Worm (Caenorhabditis elegans) whole organism, young adult: ENCODE results near the gene F44A2.5.

ENCODE experiments used
- K12H6.12 ChIP-seq: fragments of 200-800 bp; sonication (Bioruptor generic); optimal IDR thresholded peaks from 2 replicates; lab custom pipeline; 2018; ENCODE audit warnings: mild to moderate bottlenecking, missing genetic modification characterization, missing compliant biosample characterization
- atf-7 ChIP-seq: sonication (generic microtip); optimal IDR thresholded peaks from 2 replicates; lab custom pipeline; 2017; ENCODE audit warnings: mild to moderate bottlenecking, missing genetic modification characterization, missing compliant biosample characterization
- attf-3 ChIP-seq: fragments of 200-800 bp; sonication (Bioruptor generic); conservative IDR thresholded peaks from 2 replicates; pipeline ENCODE4 v1.3.6; 2022; ENCODE audit warnings: missing genetic modification reagents, missing genetic modification characterization, missing compliant biosample characterization
- ccch-3 ChIP-seq: fragments of 200-800 bp; sonication (Bioruptor generic); optimal IDR thresholded peaks from 2 replicates; lab custom pipeline; 2018; ENCODE audit warnings: mild to moderate bottlenecking, missing genetic modification characterization, missing compliant biosample characterization
- cebp-1 ChIP-seq, 2 experiments: fragments of 200-800 bp in 1 of 2; sonication (Bioruptor generic) in 1 of 2; sonication (generic microtip) in 1 of 2; IDR thresholded peaks in 1 of 2; optimal IDR thresholded peaks in 1 of 2; 2 replicates each; pipeline versions ENCODE4 v1.3.6 to Lab custom; 2017 to 2022; ENCODE audit warnings: missing compliant biosample characterization in 2 of 2, missing genetic modification characterization in 2 of 2, mild to moderate bottlenecking in 1 of 2, missing genetic modification reagents in 1 of 2, moderate library complexity in 1 of 2
- ceh-27 ChIP-seq: fragments of 200-800 bp; sonication (Bioruptor generic); optimal IDR thresholded peaks from 2 replicates; lab custom pipeline; 2018; ENCODE audit warnings: mild to moderate bottlenecking, missing genetic modification characterization, moderate library complexity, missing compliant biosample characterization
- ceh-58 ChIP-seq: fragments of 200-800 bp; sonication (Bioruptor generic); IDR thresholded peaks from 2 replicates; pipeline ENCODE4 v1.3.6; 2022; ENCODE audit warnings: missing genetic modification characterization, missing compliant biosample characterization
- efl-1 ChIP-seq: fragments of 150-350 bp; optimal IDR thresholded peaks from 2 replicates; lab custom pipeline; 2014; ENCODE audit warnings: missing biosample characterization, missing genetic modification reagents, missing genetic modification characterization
- egl-44 ChIP-seq: fragments of 200-800 bp; sonication (Bioruptor generic); IDR thresholded peaks from 2 replicates; pipeline ENCODE4 v1.3.6; 2022; ENCODE audit warnings: missing genetic modification reagents, missing genetic modification characterization, missing compliant biosample characterization
- ets-4 ChIP-seq: fragments of 200-800 bp; sonication (Bioruptor generic); optimal IDR thresholded peaks from 2 replicates; lab custom pipeline; 2018; ENCODE audit warnings: mild to moderate bottlenecking, missing genetic modification characterization, missing compliant biosample characterization
- fkh-3 ChIP-seq: sonication (generic microtip); optimal IDR thresholded peaks from 2 replicates; lab custom pipeline; 2016; ENCODE audit warnings: mild to moderate bottlenecking, missing genetic modification characterization, missing compliant biosample characterization
- him-1 ChIP-seq: sonication (generic microtip); optimal IDR thresholded peaks from 2 replicates; lab custom pipeline; 2016; ENCODE audit warnings: missing genotype, missing genetic modification reagents, missing genetic modification characterization, missing compliant biosample characterization
- hmg-1.2 ChIP-seq: fragments of 200-800 bp; sonication (Bioruptor generic); IDR thresholded peaks from 2 replicates; pipeline ENCODE4 v1.3.6; 2022; ENCODE audit warnings: missing genetic modification reagents, missing genetic modification characterization, missing compliant biosample characterization
- hsf-1 ChIP-seq: fragments of 200-800 bp; sonication (Bioruptor generic); IDR thresholded peaks from 2 replicates; pipeline ENCODE4 v1.3.6; 2022; ENCODE audit warnings: missing genetic modification reagents, missing genetic modification characterization, missing compliant biosample characterization
- let-607 ChIP-seq, 2 experiments: fragments of 200-800 bp in 1 of 2; sonication (Bioruptor generic) in 1 of 2; sonication (generic microtip) in 1 of 2; optimal IDR thresholded peaks; 2 replicates each; lab custom pipeline; 2016 to 2018; ENCODE audit warnings: mild to moderate bottlenecking in 2 of 2, missing compliant biosample characterization in 2 of 2, missing genetic modification characterization in 2 of 2, moderate library complexity in 2 of 2, missing genotype in 1 of 2
- lin-26 ChIP-seq: fragments of 200-800 bp; sonication (Bioruptor generic); IDR thresholded peaks from 2 replicates; pipeline ENCODE4 v1.3.6; 2022; ENCODE audit warnings: missing genetic modification reagents, missing genetic modification characterization, missing compliant biosample characterization
- lin-40 ChIP-seq: sonication (generic microtip); optimal IDR thresholded peaks from 2 replicates; lab custom pipeline; 2016; ENCODE audit warnings: missing genetic modification characterization, mild to moderate bottlenecking, missing compliant biosample characterization, missing genotype, missing genetic modification reagents
- lin-54 ChIP-seq: fragments of 200-800 bp; sonication (Bioruptor generic); optimal IDR thresholded peaks from 2 replicates; lab custom pipeline; 2018; ENCODE audit warnings: mild to moderate bottlenecking, missing genetic modification characterization, missing compliant biosample characterization
- lir-1 ChIP-seq: fragments of 200-800 bp; sonication (Bioruptor generic); conservative IDR thresholded peaks from 2 replicates; pipeline ENCODE4 v1.3.6; 2022; ENCODE audit warnings: missing genetic modification reagents, missing genetic modification characterization, missing compliant biosample characterization
- lsl-1 ChIP-seq: fragments of 200-800 bp; sonication (Bioruptor generic); optimal IDR thresholded peaks from 2 replicates; lab custom pipeline; 2018; ENCODE audit warnings: mild to moderate bottlenecking, missing genetic modification characterization, moderate library complexity, missing compliant biosample characterization
- lsy-27 ChIP-seq: sonication (generic microtip); optimal IDR thresholded peaks from 2 replicates; lab custom pipeline; 2017; ENCODE audit warnings: missing genetic modification characterization, mild to moderate bottlenecking, missing compliant biosample characterization, antibody characterized with exemption, missing genotype, borderline replicate concordance; ENCODE audit not compliant: insufficient read depth
- mes-4 ChIP-seq: sonication (generic microtip); optimal IDR thresholded peaks from 2 replicates; lab custom pipeline; 2016; ENCODE audit warnings: missing genotype, missing genetic modification characterization, missing compliant biosample characterization
- nhr-80 ChIP-seq: sonication (generic microtip); optimal IDR thresholded peaks from 2 replicates; lab custom pipeline; 2016; ENCODE audit warnings: missing genetic modification characterization, missing compliant biosample characterization
- pbrm-1 ChIP-seq: fragments of 200-800 bp; sonication (Bioruptor generic); IDR thresholded peaks from 2 replicates; pipeline ENCODE4 v1.3.6; 2022; ENCODE audit warnings: missing genetic modification reagents, missing genetic modification characterization, missing compliant biosample characterization
- pha-4 ChIP-seq: fragments of 150-350 bp; sonication (generic microtip); optimal IDR thresholded peaks from 2 replicates; lab custom pipeline; 2014; ENCODE audit warnings: missing biosample characterization, missing genetic modification reagents, missing genetic modification characterization
- rec-8 ChIP-seq, 2 experiments: sonication (generic microtip); optimal IDR thresholded peaks; 2 replicates each; lab custom pipeline; 2016; ENCODE audit warnings: mild to moderate bottlenecking in 2 of 2, missing genetic modification characterization in 2 of 2, missing genetic modification reagents in 2 of 2, missing genotype in 2 of 2, missing biosample characterization in 1 of 2, missing compliant biosample characterization in 1 of 2, moderate library complexity in 1 of 2
- rpc-1 ChIP-seq, 2 experiments: fragments of 150-350 bp in 1 of 2; sonication (generic microtip) in 1 of 2; optimal IDR thresholded peaks; 2 replicates each; lab custom pipeline; 2014 to 2018; ENCODE audit warnings: missing biosample characterization in 1 of 2, missing genetic modification characterization in 1 of 2, missing genetic modification reagents in 1 of 2, missing genotype in 1 of 2
- snpc-4 ChIP-seq, 5 experiments: fragments of 150-350 bp in 1 of 5; sonication (generic microtip) in 4 of 5; optimal IDR thresholded peaks; 2 replicates each; lab custom pipeline; 2014 to 2018; ENCODE audit warnings: missing genetic modification characterization in 5 of 5, missing biosample characterization in 3 of 5, antibody characterized with exemption in 2 of 5, mild to moderate bottlenecking in 2 of 5, missing compliant biosample characterization in 2 of 5, missing genotype in 2 of 5, moderate library complexity in 2 of 5, missing genetic modification reagents in 1 of 5
- tbx-9 ChIP-seq: sonication (generic microtip); optimal IDR thresholded peaks from 2 replicates; lab custom pipeline; 2016; ENCODE audit warnings: borderline replicate concordance, missing genetic modification characterization, inconsistent platforms, missing compliant biosample characterization
- tlf-1 ChIP-seq: fragments of 200-800 bp; sonication (Bioruptor generic); optimal IDR thresholded peaks from 2 replicates; lab custom pipeline; 2018; ENCODE audit warnings: mild to moderate bottlenecking, missing genetic modification characterization, missing compliant biosample characterization
- unc-62 ChIP-seq: fragments of 150-350 bp; optimal IDR thresholded peaks from 2 replicates; lab custom pipeline; 2014; ENCODE audit warnings: missing biosample characterization, missing genetic modification reagents, missing genetic modification characterization
- xnd-1 ChIP-seq: sonication (generic microtip); optimal IDR thresholded peaks from 2 replicates; lab custom pipeline; 2016; ENCODE audit warnings: missing genotype, missing genetic modification reagents, missing genetic modification characterization, missing compliant biosample characterization
- ztf-18 ChIP-seq: sonication (generic microtip); optimal IDR thresholded peaks from 2 replicates; lab custom pipeline; 2016; ENCODE audit warnings: missing genotype, mild to moderate bottlenecking, missing genetic modification characterization, missing compliant biosample characterization
- ztf-22 ChIP-seq: fragments of 200-800 bp; sonication (Bioruptor generic); optimal IDR thresholded peaks from 2 replicates; lab custom pipeline; 2018; ENCODE audit warnings: mild to moderate bottlenecking, missing genetic modification characterization, moderate library complexity, missing compliant biosample characterization
- ztf-25 ChIP-seq: fragments of 200-800 bp; sonication (Bioruptor generic); IDR thresholded peaks from 2 replicates; pipeline ENCODE4 v1.3.6; 2022; ENCODE audit warnings: missing genetic modification reagents, missing genetic modification characterization, missing compliant biosample characterization

The F44A2.5 gene

ce11 chrV:9329245-9329979 lies 32.0 kb downstream of the F44A2.5 start:
- TF ChIP-seq K12H6.12 (tag; lab: Kevin White, UChicago) (no peak), ets-4 (GFP tag; lab: Kevin White, UChicago) (no peak), efl-1 (GFP tag; lab: Kevin White, UChicago) (no peak), lsy-27 (no peak), hmg-1.2 (GFP tag; lab: Robert Waterston, UW) (0 out of 2 replicates have a peak, but pooled peaks have one; percentile 4), ceh-58 (GFP tag; lab: Robert Waterston, UW) (no peak), let-607 (tag; optimal IDR thresholded peaks at IDR 0.05; lab: Kevin White, UChicago) (no peak), cebp-1 (GFP tag; IDR thresholded peaks at IDR 0.05; lab: Robert Waterston, UW) (no peak), cebp-1 (tag; optimal IDR thresholded peaks at IDR 0.05; lab: Kevin White, UChicago) (peak; percentile 42), ztf-22 (no peak), him-1 (tag; lab: Kevin White, UChicago) (no peak), tlf-1 (GFP tag; lab: Kevin White, UChicago) (no peak), lin-40 (tag; lab: Kevin White, UChicago) (no peak), lin-54 (no peak)

ce11 chrV:9332611-9333315 lies 35.3 kb downstream of the F44A2.5 start:
- no peak for TF ChIP-seq tbx-9
- TF ChIP-seq lsl-1 (GFP tag; lab: Kevin White, UChicago), result no peak
- no peak for TF ChIP-seq mes-4 (tag; lab: Kevin White, UChicago)
- TF ChIP-seq rec-8 (tag; optimal IDR thresholded peaks at IDR 0.05; lab: Kevin White, UChicago), result no peak
- TF ChIP-seq ztf-18, result no peak
- TF ChIP-seq lir-1 (GFP tag; lab: Robert Waterston, UW), result no peak
- no peak for TF ChIP-seq pha-4 (tag; lab: Kevin White, UChicago)
- no peak for TF ChIP-seq ceh-27
- no peak for TF ChIP-seq K12H6.12 (tag; lab: Kevin White, UChicago)
- no peak for TF ChIP-seq ccch-3 (GFP tag; lab: Kevin White, UChicago)
- TF ChIP-seq fkh-3 (tag; lab: Kevin White, UChicago), result no peak
- TF ChIP-seq xnd-1 (tag; lab: Kevin White, UChicago), result no peak

ce11 chrV:9333316-9334048 lies 36.0 kb downstream of the F44A2.5 start, which contains the start of gene acl-14:
Gene acl-14 (minus strand): TSS chrV:9333631.
- TF ChIP-seq lin-26 (GFP tag; lab: Robert Waterston, UW) (0 out of 2 replicates have a peak, but pooled peaks have one; percentile 15), rpc-1 (optimal IDR thresholded peaks at IDR 0.05; lab: Kevin White, UChicago) (no peak), rpc-1 (tag; optimal IDR thresholded peaks at IDR 0.05; lab: Kevin White, UChicago) (no peak), hsf-1 (GFP tag; lab: Robert Waterston, UW) (no peak), cebp-1 (GFP tag; IDR thresholded peaks at IDR 0.05; lab: Robert Waterston, UW) (peak; percentile 96), cebp-1 (tag; optimal IDR thresholded peaks at IDR 0.05; lab: Kevin White, UChicago) (peak; percentile 97), ztf-25 (GFP tag; lab: Robert Waterston, UW) (no peak)

ce11 chrV:9334216-9334615 lies 36.8 kb downstream of the F44A2.5 start, which contains the start of gene ucp-4:
Gene ucp-4 (plus strand): TSS chrV:9334298.
- peak; percentile 30; the same call in 1 of the 2 replicates for TF ChIP-seq egl-44 (GFP tag; lab: Robert Waterston, UW)
- peak; percentile 72 for TF ChIP-seq nhr-80
- TF ChIP-seq unc-62 (GFP tag; lab: Kevin White, UChicago), result peak; percentile 75
- TF ChIP-seq pbrm-1 (GFP tag; lab: Robert Waterston, UW), result no peak
- no peak for TF ChIP-seq ceh-27
- peak; percentile 4 for TF ChIP-seq atf-7
- TF ChIP-seq snpc-4 (GFP tag; optimal IDR thresholded peaks at IDR 0.05; lab: Kevin White, UChicago), result no peak
- peak in 1 of 4 experiments; percentile 33 for TF ChIP-seq snpc-4 (tag; optimal IDR thresholded peaks at IDR 0.05; lab: Kevin White, UChicago)
- TF ChIP-seq attf-3 (GFP tag; lab: Robert Waterston, UW), result peak; percentile 76
